Fruit fly (Drosophila melanogaster) whole organism, larva: ENCODE data around the gene Oga.
A peak's percentile ranks its signal among the peaks of the same experiment; 100 is the strongest.

Experiments
- noc ChIP-seq: fragments of 200-800 bp; sonication (Bioruptor generic); optimal IDR thresholded peaks from 3 replicates; lab custom pipeline; 2019; ENCODE audit warnings: missing biosample characterization, mild to moderate bottlenecking, missing genetic modification characterization, moderate library complexity

Gene Oga

dm6 chr3R:21190797-21191401 is 28.0 kb upstream of the Oga start:
- TF ChIP-seq noc (tag; lab: Kevin White, UChicago) = no peak

- TF ChIP-seq noc (tag; lab: Kevin White, UChicago) = no peak
These were observed 26.6 kb upstream of the Oga start for dm6 chr3R:21192267-21192666.

- TF ChIP-seq noc (tag; lab: Kevin White, UChicago) = no peak
These were observed 25.1 kb upstream of the Oga start for dm6 chr3R:21193742-21194141.

- TF ChIP-seq noc (tag; lab: Kevin White, UChicago) = no peak
These were observed 23.5 kb upstream of the Oga start for dm6 chr3R:21195210-21195967.

dm6 chr3R:21197566-21197965 is 21.3 kb upstream of the Oga start:
- TF ChIP-seq noc (tag; lab: Kevin White, UChicago) = no peak

dm6 chr3R:21198073-21198472 is 20.8 kb upstream of the Oga start:
- peak; percentile 69 for TF ChIP-seq noc (tag; lab: Kevin White, UChicago)

- peak; percentile 6 for TF ChIP-seq noc (tag; lab: Kevin White, UChicago)
These were observed 19.6 kb upstream of the Oga start for dm6 chr3R:21199085-21199899.

- TF ChIP-seq noc (tag; lab: Kevin White, UChicago) = no peak
These were observed 18.9 kb upstream of the Oga start for dm6 chr3R:21199953-21200368.

- TF ChIP-seq noc (tag; lab: Kevin White, UChicago) = no peak
These were observed 17.2 kb upstream of the Oga start for dm6 chr3R:21201627-21202026.

dm6 chr3R:21203135-21203534 is 15.7 kb upstream of the Oga start:
- no peak for TF ChIP-seq noc (tag; lab: Kevin White, UChicago)

- TF ChIP-seq noc (tag; lab: Kevin White, UChicago) = no peak
These were observed 15.0 kb upstream of the Oga start for dm6 chr3R:21203660-21204499.

dm6 chr3R:21204500-21205167 is 14.2 kb upstream of the Oga start:
- peak; percentile 12 for TF ChIP-seq noc (tag; lab: Kevin White, UChicago)

dm6 chr3R:21205680-21206326 is 13.1 kb upstream of the Oga start:
- TF ChIP-seq noc (tag; lab: Kevin White, UChicago) = no peak

dm6 chr3R:21206327-21206728 is 12.5 kb upstream of the Oga start:
- no peak for TF ChIP-seq noc (tag; lab: Kevin White, UChicago)
